Fruit fly (Drosophila melanogaster) whole organism, embryonic: ENCODE measurements around the gene Delta.
A peak's percentile ranks its signal among the peaks of the same experiment; 100 is the strongest.

Source experiments
- CG10462 ChIP-seq: fragments of 200-800 bp; sonication (Bioruptor generic); optimal IDR thresholded peaks from 2 replicates; lab custom pipeline; 2016; ENCODE audit warnings: missing biosample characterization, missing genetic modification characterization
- CG15073 ChIP-seq: fragments of 200-800 bp; sonication (Bioruptor generic); optimal IDR thresholded peaks from 2 replicates; lab custom pipeline; 2016; ENCODE audit warnings: missing biosample characterization, missing genetic modification characterization
- bowl ChIP-seq: fragments of 200-800 bp; sonication (Bioruptor generic); IDR thresholded peaks from 2 replicates; pipeline ENCODE4 v1.3.6; 2022; ENCODE audit warnings: missing biosample characterization, missing genetic modification characterization
- gem ChIP-seq: fragments of 200-800 bp; sonication (Bioruptor generic); optimal IDR thresholded peaks from 2 replicates; lab custom pipeline; 2019; ENCODE audit warnings: missing biosample characterization, mild to moderate bottlenecking, missing genetic modification characterization, moderate library complexity

DNA sequence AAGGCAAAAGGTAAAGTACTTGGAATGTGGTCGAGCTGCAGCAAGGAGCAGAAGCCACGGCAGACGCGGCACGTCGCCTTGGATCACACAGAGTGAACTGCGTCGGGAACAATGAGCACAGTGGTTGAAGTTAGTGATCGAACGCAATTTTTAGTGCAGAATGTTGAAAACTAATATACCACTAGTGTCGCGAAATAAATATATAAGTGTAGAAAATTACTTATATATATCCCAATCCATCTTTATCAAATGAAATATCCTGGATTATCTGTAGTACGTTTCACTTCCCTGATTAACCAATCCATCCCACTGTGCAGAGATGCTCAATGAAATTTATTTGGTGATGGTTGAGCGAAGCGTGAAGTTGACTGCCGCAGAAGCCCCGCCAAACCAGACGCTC is 39.5 kb downstream of the Delta start:
- TF ChIP-seq bowl (GFP tag; lab: Robert Waterston, UW) (no peak), CG15073 (GFP tag; lab: Kevin White, UChicago) (no peak), gem (tag; lab: Kevin White, UChicago) (peak; percentile 45), CG10462 (GFP tag; lab: Kevin White, UChicago) (no peak)
